Fruit fly (Drosophila melanogaster) Kc167 (cell line): ENCODE data around the gene CG11668.

Experiments
- Myc ChIP-seq: fragments of >200 bp; optimal IDR thresholded peaks from 2 replicates; lab custom pipeline; 2017; ENCODE audit warnings: missing external identifiers
- Sin3A ChIP-seq: fragments of >200 bp; optimal IDR thresholded peaks from 2 replicates; lab custom pipeline; 2018; ENCODE audit warnings: missing external identifiers
- h ChIP-seq: fragments of >200 bp; optimal IDR thresholded peaks from 3 replicates; lab custom pipeline; 2018; ENCODE audit warnings: missing external identifiers
- insv ChIP-seq: fragments of >200 bp; optimal IDR thresholded peaks from 3 replicates; lab custom pipeline; 2018; ENCODE audit warnings: missing external identifiers
- psq ChIP-seq: fragments of >200 bp; optimal IDR thresholded peaks from 2 replicates; lab custom pipeline; 2017; ENCODE audit warnings: missing external identifiers
- ttk ChIP-seq: sonication (Bioruptor generic); optimal IDR thresholded peaks from 2 replicates; lab custom pipeline; 2017; ENCODE audit warnings: missing external identifiers

Gene CG11668

dm6 chr3R:13038075-13038474, at the start of gene CG11668:
TSS of gene CG11668 (plus strand) at chr3R:13038375.
- TF ChIP-seq h (lab: Kevin White, UChicago) (no peak), Myc (lab: Kevin White, UChicago) (no peak)

dm6 chr3R:12988411-12988810, 49.8 kb upstream of the CG11668 start, which contains the start of gene CG14383:
TSS of gene CG14383 (minus strand) at chr3R:12988511.
- TF ChIP-seq ttk = no peak
- TF ChIP-seq Myc (lab: Kevin White, UChicago) = no peak
- TF ChIP-seq insv = no peak
- TF ChIP-seq h (lab: Kevin White, UChicago) = no peak
- no peak for TF ChIP-seq psq (lab: Kevin White, UChicago)
- TF ChIP-seq Sin3A (lab: Kevin White, UChicago) = no peak

DNA sequence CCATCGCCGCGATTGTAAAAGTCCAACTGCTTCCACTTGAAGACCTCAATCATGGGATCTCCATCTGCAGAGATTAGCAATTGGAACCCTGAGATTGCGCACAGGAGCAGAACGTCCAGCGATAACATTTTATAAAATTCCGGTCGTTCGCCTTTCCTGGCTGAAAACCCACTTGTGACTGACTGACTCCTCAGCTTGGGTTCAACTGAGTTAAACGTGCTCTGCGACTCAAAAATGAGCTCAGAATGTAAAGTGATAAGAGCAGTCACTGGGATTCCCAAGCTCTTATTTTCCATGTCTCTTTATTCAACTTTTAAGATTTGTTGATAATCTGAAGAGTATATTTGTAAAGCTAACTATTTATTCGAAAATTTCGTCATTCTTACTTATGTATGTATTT, 45.2 kb upstream of the CG11668 start, which contains the start of gene yellow-f:
Gene yellow-f (minus strand): TSS at position 184 of the 400 bp plus-strand sequence.
- no peak for TF ChIP-seq Myc (lab: Kevin White, UChicago)
- no peak for TF ChIP-seq ttk
- no peak for TF ChIP-seq Sin3A (lab: Kevin White, UChicago)
- TF ChIP-seq h (lab: Kevin White, UChicago) = no peak
- no peak for TF ChIP-seq psq (lab: Kevin White, UChicago)
- TF ChIP-seq insv = no peak

dm6 chr3R:12995047-12995446, 43.1 kb upstream of the CG11668 start, which contains the start of gene yellow-f2:
TSS of gene yellow-f2 (minus strand) at chr3R:12995147.
- TF ChIP-seq ttk (no peak), Sin3A (lab: Kevin White, UChicago) (no peak), insv (no peak), Myc (lab: Kevin White, UChicago) (no peak)

dm6 chr3R:12995522-12995921, 42.7 kb upstream of the CG11668 start, which contains the start of gene CG7488:
TSS of gene CG7488 (plus strand) at chr3R:12995620.
- TF ChIP-seq psq (lab: Kevin White, UChicago) (no peak), ttk (no peak), insv (no peak)

DNA sequence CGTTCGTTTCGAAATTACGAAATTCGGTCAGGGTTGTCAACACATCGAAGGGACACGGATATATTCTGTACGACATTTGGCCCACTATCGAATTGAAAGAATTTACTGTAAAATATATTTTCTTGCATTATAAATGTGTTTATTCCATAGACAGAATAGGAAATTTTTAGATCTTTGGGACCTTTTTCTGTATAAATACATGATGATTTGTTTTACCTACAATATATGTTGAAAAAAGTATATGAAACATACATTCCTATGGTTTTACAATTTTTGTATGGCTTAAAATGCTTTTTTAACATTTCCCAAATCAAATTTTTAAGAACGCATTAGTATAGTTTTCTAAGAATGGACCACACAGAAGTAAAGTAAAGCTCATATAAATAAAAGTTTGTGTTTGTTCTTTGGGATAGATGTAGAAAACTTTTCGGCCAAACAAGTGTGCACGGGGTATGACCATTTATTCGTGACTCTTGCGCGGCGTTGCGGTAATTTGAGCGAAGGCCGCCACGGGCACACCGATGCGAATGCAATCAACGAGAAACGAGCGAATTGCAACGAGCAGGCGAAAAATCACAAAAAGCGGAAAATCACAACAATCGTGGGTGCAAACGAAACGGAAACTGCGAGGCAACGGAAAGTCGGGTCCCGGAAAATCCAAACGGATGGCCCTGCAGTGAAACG, 40.5 kb upstream of the CG11668 start, which contains the start of the genes CG17327, CG44194 and CG7518:
Gene CG17327 (minus strand): TSS at position 177 of the 684 bp plus-strand sequence.
Gene CG44194 (minus strand): TSS at position 177 of the 684 bp plus-strand sequence.
Gene CG7518 (plus strand): TSS at position 540 of the 684 bp plus-strand sequence.
- no peak for TF ChIP-seq insv
- TF ChIP-seq h (lab: Kevin White, UChicago) = no peak
- TF ChIP-seq Sin3A (lab: Kevin White, UChicago) = no peak
- TF ChIP-seq Myc (lab: Kevin White, UChicago) = no peak
- TF ChIP-seq psq (lab: Kevin White, UChicago) = no peak
- TF ChIP-seq ttk = no peak

dm6 chr3R:12998234-12998591, 40.0 kb upstream of the CG11668 start:
- TF ChIP-seq insv (no peak), h (lab: Kevin White, UChicago) (no peak), Myc (lab: Kevin White, UChicago) (no peak), psq (lab: Kevin White, UChicago) (no peak), Sin3A (lab: Kevin White, UChicago) (no peak), ttk (no peak)

DNA sequence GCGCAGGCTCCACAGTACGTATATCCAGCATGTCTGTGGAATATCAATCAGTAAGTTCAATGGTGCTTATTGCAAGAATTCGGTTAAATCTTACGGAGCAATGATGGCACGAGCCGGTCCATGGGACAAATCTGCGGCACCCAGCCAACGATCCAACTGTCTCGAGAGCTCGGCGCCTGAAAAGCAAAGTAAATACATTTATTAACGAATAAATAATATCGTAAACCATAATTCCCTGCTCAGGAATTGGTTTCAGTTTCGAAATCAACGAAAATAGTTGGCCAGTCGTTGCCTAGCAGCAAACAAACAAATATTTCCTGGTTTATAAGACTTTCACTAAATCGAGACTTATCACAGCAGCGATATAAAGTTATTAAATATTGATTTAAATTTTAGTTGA, 28.6 kb upstream of the CG11668 start, which contains the start of gene CG11656:
Gene CG11656 (plus strand): TSS at position 301 of the 400 bp plus-strand sequence.
- TF ChIP-seq h (lab: Kevin White, UChicago) = no peak
- TF ChIP-seq Myc (lab: Kevin White, UChicago) = no peak
- TF ChIP-seq Sin3A (lab: Kevin White, UChicago) = no peak
- no peak for TF ChIP-seq insv
- TF ChIP-seq psq (lab: Kevin White, UChicago) = no peak
- no peak for TF ChIP-seq ttk

DNA sequence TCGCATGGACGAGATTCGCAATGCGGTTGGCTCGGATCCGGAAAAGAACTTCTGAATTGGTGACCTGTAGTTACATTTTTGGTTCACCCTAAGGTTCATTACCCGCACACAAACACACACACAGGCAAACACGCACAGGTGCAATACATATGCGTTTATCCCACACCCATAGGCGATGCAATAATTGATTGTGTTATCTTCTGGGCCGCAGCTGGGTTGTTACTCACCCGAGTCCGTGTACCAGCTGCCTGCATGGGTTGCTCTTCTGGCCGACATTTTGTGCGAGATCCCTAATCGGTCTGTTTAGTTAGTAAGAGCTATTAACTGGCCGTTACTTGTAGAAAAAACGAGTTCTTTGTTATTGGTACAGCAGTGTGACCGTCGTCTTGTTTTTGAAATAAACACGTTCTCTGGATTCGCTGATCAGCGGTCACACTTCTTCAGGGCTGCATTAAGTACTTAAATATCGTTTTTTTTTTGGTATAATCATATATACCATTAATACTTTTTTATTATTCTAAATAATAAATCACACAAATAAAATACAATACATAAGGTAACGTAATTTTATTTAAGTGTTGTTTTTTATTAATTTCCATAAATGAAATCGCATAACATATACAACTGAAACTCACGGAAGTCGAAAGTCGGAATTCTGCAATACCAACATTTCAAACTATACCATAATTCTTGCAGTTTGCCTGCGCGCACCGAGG, 27.1 kb upstream of the CG11668 start, which contains the start of gene CG8031:
Gene CG8031 (minus strand): TSS at position 406 of the 716 bp plus-strand sequence.
- TF ChIP-seq psq (lab: Kevin White, UChicago) (no peak), Sin3A (lab: Kevin White, UChicago) (no peak), Myc (lab: Kevin White, UChicago) (no peak), insv (no peak), ttk (no peak), h (lab: Kevin White, UChicago) (no peak)

DNA sequence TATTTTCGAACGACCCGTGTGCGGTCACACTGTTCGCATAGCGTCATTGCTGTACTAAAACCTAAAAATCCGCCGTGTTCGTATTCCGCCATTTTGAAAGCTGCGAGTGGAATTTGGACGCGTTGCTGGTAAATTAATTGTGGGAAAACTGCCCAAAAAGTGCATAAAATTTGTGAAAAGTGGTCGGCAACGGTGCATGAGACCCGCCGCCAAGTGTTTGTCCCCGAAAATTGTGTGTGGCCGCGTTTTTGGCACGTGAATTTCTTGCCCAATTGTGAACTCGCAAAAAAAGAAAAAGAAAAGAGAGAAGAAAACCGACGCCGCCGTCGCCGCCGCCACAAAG, 26.6 kb upstream of the CG11668 start, which contains the start of gene CtBP:
Gene CtBP (plus strand): TSS at position 29 of the 343 bp plus-strand sequence.
- TF ChIP-seq Sin3A (lab: Kevin White, UChicago) (no peak), psq (lab: Kevin White, UChicago) (no peak), ttk (no peak), insv (no peak), Myc (lab: Kevin White, UChicago) (no peak), h (lab: Kevin White, UChicago) (no peak)

- TF ChIP-seq Sin3A (lab: Kevin White, UChicago) (no peak), ttk (no peak), psq (lab: Kevin White, UChicago) (no peak), h (lab: Kevin White, UChicago) (no peak), Myc (lab: Kevin White, UChicago) (no peak)
Observed at dm6 chr3R:13012351-13012750, 25.8 kb upstream of the CG11668 start.

DNA sequence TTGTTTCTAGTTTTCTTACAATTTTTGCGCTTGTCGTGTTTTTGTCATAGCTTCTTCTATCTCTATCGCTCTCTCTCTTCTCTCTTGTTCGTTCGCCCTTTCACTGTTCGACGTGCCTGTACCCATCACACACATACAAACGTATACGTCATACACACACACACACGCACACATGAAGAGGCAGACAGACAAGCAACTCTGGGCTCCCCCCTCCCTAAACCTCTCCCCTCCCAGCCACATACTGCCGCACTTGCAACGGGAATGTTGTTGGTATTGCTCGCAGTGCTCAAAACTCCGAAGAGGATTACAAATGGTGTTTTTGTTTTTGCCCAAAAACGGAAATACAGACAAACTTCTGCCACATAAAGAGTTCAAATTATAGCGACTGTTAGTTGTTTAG, 25.2 kb upstream of the CG11668 start:
- TF ChIP-seq ttk (no peak), psq (lab: Kevin White, UChicago) (no peak), Sin3A (lab: Kevin White, UChicago) (no peak), insv (no peak), h (lab: Kevin White, UChicago) (no peak), Myc (lab: Kevin White, UChicago) (no peak)
